Fruit fly (Drosophila melanogaster) S2 (cell line): Measurements from ENCODE around the gene trbd.
"Not testable (repeated sequence)": the region's sequence is repeated elsewhere in the genome, so short reads cannot be mapped to it uniquely, and the experiment has no call there.

Experiments used
- CG8478 ChIP-seq: fragments of >200 bp; optimal IDR thresholded peaks from 2 replicates; lab custom pipeline; 2018
- CTCF ChIP-seq, 2 experiments: fragments of >200 bp; optimal IDR thresholded peaks; 2 replicates each; lab custom pipeline; 2018

The trbd gene

dm6 chr3R:9733150-9733549 is 22.3 kb upstream of the trbd start, which contains the start of gene alphaTub85E:
Gene alphaTub85E, minus strand, starts transcription at chr3R:9733250.
- TF ChIP-seq CG8478 (lab: Kevin White, UChicago): no peak
- no peak for TF ChIP-seq CTCF (optimal IDR thresholded peaks at IDR 0.05; lab: Kevin White, UChicago)

- TF ChIP-seq CTCF (optimal IDR thresholded peaks at IDR 0.05; lab: Kevin White, UChicago) (no peak), CG8478 (lab: Kevin White, UChicago) (no peak)
Measured at dm6 chr3R:9730784-9731183, 19.9 kb upstream of the trbd start, which contains the start of gene FoxP. Gene FoxP, minus strand, starts transcription at chr3R:9730872.

dm6 chr3R:9725121-9725956 is 14.5 kb upstream of the trbd start, which contains the start of gene hyd:
Gene hyd, minus strand, starts transcription at chr3R:9725615.
- TF ChIP-seq CTCF (optimal IDR thresholded peaks at IDR 0.05; lab: Kevin White, UChicago) (no peak), CG8478 (lab: Kevin White, UChicago) (no peak)

dm6 chr3R:9710228-9710627 is 609 bp downstream of the trbd start:
- TF ChIP-seq CTCF (optimal IDR thresholded peaks at IDR 0.05; lab: Kevin White, UChicago) (no peak), CG8478 (lab: Kevin White, UChicago) (no peak)

- TF ChIP-seq CTCF (optimal IDR thresholded peaks at IDR 0.05; lab: Kevin White, UChicago) (peak; percentile 69 to 72), CG8478 (lab: Kevin White, UChicago) (no peak)
Measured at dm6 chr3R:9705008-9705628, 5.7 kb downstream of the trbd start, which contains the start of gene Unc-115a. Gene Unc-115a, minus strand, starts transcription at chr3R:9705417.

dm6 chr3R:9704183-9705007 is 6.4 kb downstream of the trbd start:
- no peak for TF ChIP-seq CTCF (optimal IDR thresholded peaks at IDR 0.05; lab: Kevin White, UChicago)
- TF ChIP-seq CG8478 (lab: Kevin White, UChicago): no peak

dm6 chr3R:9703273-9703672 is 7.6 kb downstream of the trbd start:
- TF ChIP-seq CG8478 (lab: Kevin White, UChicago): no peak
- TF ChIP-seq CTCF (optimal IDR thresholded peaks at IDR 0.05; lab: Kevin White, UChicago): no peak

dm6 chr3R:9702567-9702966 is 8.3 kb downstream of the trbd start:
- no peak for TF ChIP-seq CTCF (optimal IDR thresholded peaks at IDR 0.05; lab: Kevin White, UChicago)
- TF ChIP-seq CG8478 (lab: Kevin White, UChicago): no peak

- TF ChIP-seq CG8478 (lab: Kevin White, UChicago) (no peak), CTCF (optimal IDR thresholded peaks at IDR 0.05; lab: Kevin White, UChicago) (no peak)
Measured at dm6 chr3R:9701897-9702296, 8.9 kb downstream of the trbd start.

- no peak for TF ChIP-seq CTCF (optimal IDR thresholded peaks at IDR 0.05; lab: Kevin White, UChicago)
- no peak for TF ChIP-seq CG8478 (lab: Kevin White, UChicago)
Measured at dm6 chr3R:9701148-9701703, 9.6 kb downstream of the trbd start.

- TF ChIP-seq CTCF (optimal IDR thresholded peaks at IDR 0.05; lab: Kevin White, UChicago) (no peak), CG8478 (lab: Kevin White, UChicago) (no peak)
Measured at dm6 chr3R:9700513-9700912, 10.3 kb downstream of the trbd start.

dm6 chr3R:9694999-9695398 is 15.8 kb downstream of the trbd start:
- TF ChIP-seq CG8478 (lab: Kevin White, UChicago) (no peak), CTCF (optimal IDR thresholded peaks at IDR 0.05; lab: Kevin White, UChicago) (peak; percentile 73 to 85)

dm6 chr3R:9692675-9693129 is 18.1 kb downstream of the trbd start, which contains the start of the genes Unc-115b, p24-2 and CG32939:
Gene Unc-115b, minus strand, starts transcription at chr3R:9692775.
Gene p24-2, minus strand, starts transcription at chr3R:9692794.
Gene CG32939, plus strand, starts transcription at chr3R:9693079.
- TF ChIP-seq CTCF (optimal IDR thresholded peaks at IDR 0.05; lab: Kevin White, UChicago); CG8478 (lab: Kevin White, UChicago): not testable (repeated sequence)

- not testable (repeated sequence) for TF ChIP-seq CG8478 (lab: Kevin White, UChicago); CTCF (optimal IDR thresholded peaks at IDR 0.05; lab: Kevin White, UChicago)
Measured at dm6 chr3R:9685376-9685775, 25.5 kb downstream of the trbd start, which contains the start of the genes eca and CG18542. Gene eca, minus strand, starts transcription at chr3R:9685476. Gene CG18542, plus strand, starts transcription at chr3R:9685760.
